Fruit fly (Drosophila melanogaster): ENCODE measurements around the gene Dnah3.

The Dnah3 gene

DNA sequence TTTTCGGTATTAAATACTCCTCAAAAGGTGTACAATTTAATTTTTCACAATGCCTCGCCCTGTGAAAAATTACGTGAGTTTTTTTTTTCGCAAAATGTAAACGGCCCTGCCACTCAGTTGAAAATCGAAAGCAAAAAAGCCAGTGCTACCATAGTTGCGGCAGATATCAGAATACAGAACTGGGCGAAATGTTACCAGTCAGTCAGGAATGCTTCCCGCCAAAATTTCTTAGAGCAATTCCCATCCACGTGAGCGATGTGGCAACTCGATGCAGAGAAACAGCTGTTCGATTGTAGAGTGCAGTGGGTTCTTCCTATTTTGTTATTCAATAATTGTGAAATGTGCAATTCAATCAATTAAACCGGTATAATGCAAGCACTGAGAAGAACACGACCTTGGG is 35.5 kb upstream of the Dnah3 start, which contains the start of the genes Dhc64C and LeuRS-m (continued):
- TF ChIP-seq al (GFP tag; IDR thresholded peaks at IDR 0.05) = 0 out of 2 replicates have a peak, but pooled peaks have one; percentile 35
- no peak for TF ChIP-seq z (GFP tag; IDR thresholded peaks at IDR 0.05)
- no peak for TF ChIP-seq toy (GFP tag; IDR thresholded peaks at IDR 0.05)
- no peak for TF ChIP-seq CG11456 (GFP tag; IDR thresholded peaks at IDR 0.05)
- TF ChIP-seq chinmo (GFP tag; IDR thresholded peaks at IDR 0.05; ENCODE audit: partially characterized antibody) = 0 out of 4 replicates have a peak, but pooled peaks have one; percentile 77
- peak; percentile 24; the same call in 1 of the 3 replicates for TF ChIP-seq CG34224 (GFP tag; IDR thresholded peaks at IDR 0.05; ENCODE audit: partially characterized antibody)
- TF ChIP-seq fd96Cb (tag; optimal IDR thresholded peaks at IDR 0.05) = no peak
- no peak for TF ChIP-seq gt (GFP tag; IDR thresholded peaks at IDR 0.05)
- TF ChIP-seq eve (GFP tag; optimal IDR thresholded peaks at IDR 0.05) = no peak
- TF ChIP-seq CG4730 (GFP tag; IDR thresholded peaks at IDR 0.05) = no peak
- peak; percentile 66 for TF ChIP-seq Sry-δ (GFP tag; optimal IDR thresholded peaks at IDR 0.05)
- TF ChIP-seq CG9932 (GFP tag; IDR thresholded peaks at IDR 0.05) = peak; percentile 69
- TF ChIP-seq CG9727 (GFP tag; optimal IDR thresholded peaks at IDR 0.05) = no peak
- peak; percentile 19 for TF ChIP-seq ftz-f1 (GFP tag; optimal IDR thresholded peaks at IDR 0.05)
- TF ChIP-seq otp (GFP tag; IDR thresholded peaks at IDR 0.05) = 0 out of 3 replicates have a peak, but pooled peaks have one; percentile 18
- peak in 1 of 2 experiments; percentile 3 for TF ChIP-seq Hr51 (GFP tag; optimal IDR thresholded peaks at IDR 0.05)
- peak; percentile 95 for TF ChIP-seq CG34422 (GFP tag; IDR thresholded peaks at IDR 0.05)
- TF ChIP-seq CG8089 (GFP tag; optimal IDR thresholded peaks at IDR 0.05) = no peak
- peak; percentile 52 for TF ChIP-seq shn (GFP tag; optimal IDR thresholded peaks at IDR 0.05)
- no peak for TF ChIP-seq Atf-2 (GFP tag; optimal IDR thresholded peaks at IDR 0.05)
- no peak for TF ChIP-seq CG13894 (tag; optimal IDR thresholded peaks at IDR 0.05)
- TF ChIP-seq danr (GFP tag; IDR thresholded peaks at IDR 0.05) = no peak
- no peak for TF ChIP-seq CG6689 (GFP tag; IDR thresholded peaks at IDR 0.05)
- TF ChIP-seq bcd (GFP tag; optimal IDR thresholded peaks at IDR 0.05) = no peak
- TF ChIP-seq Mes4 (GFP tag; optimal IDR thresholded peaks at IDR 0.05) = peak; percentile 33
- no peak for TF ChIP-seq sug (tag; optimal IDR thresholded peaks at IDR 0.05)
- TF ChIP-seq pfk (GFP tag; optimal IDR thresholded peaks at IDR 0.05) = no peak
- TF ChIP-seq dimm (GFP tag; IDR thresholded peaks at IDR 0.05) = no peak
- TF ChIP-seq insv (GFP tag; optimal IDR thresholded peaks at IDR 0.05) = peak in 1 of 2 experiments; percentile 81
- no peak for TF ChIP-seq chm (GFP tag; IDR thresholded peaks at IDR 0.05)
- peak; percentile 2 for TF ChIP-seq abd-A (tag; optimal IDR thresholded peaks at IDR 0.05)
- peak; percentile 13; the same call in 1 of the 2 replicates for TF ChIP-seq ara (GFP tag; IDR thresholded peaks at IDR 0.05)
- TF ChIP-seq E2f2 (GFP tag; IDR thresholded peaks at IDR 0.05) = peak; percentile 86
- TF ChIP-seq tup (GFP tag; optimal IDR thresholded peaks at IDR 0.05) = no peak
- no peak for TF ChIP-seq CG11723 (GFP tag; optimal IDR thresholded peaks at IDR 0.05)
- TF ChIP-seq esg (GFP tag; conservative IDR thresholded peaks at IDR 0.05) = no peak
- peak; percentile 91 for TF ChIP-seq Ets97D (GFP tag; optimal IDR thresholded peaks at IDR 0.05)
- TF ChIP-seq jing (GFP tag; optimal IDR thresholded peaks at IDR 0.05) = no peak
- peak; percentile 100 for TF ChIP-seq CG2116 (GFP tag; optimal IDR thresholded peaks at IDR 0.05)
- peak; percentile 16 for TF ChIP-seq Max (GFP tag; optimal IDR thresholded peaks at IDR 0.05)
- peak; percentile 6 for TF ChIP-seq CG7839 (tag; optimal IDR thresholded peaks at IDR 0.05)
- peak; percentile 27 for TF ChIP-seq CG30403 (GFP tag; optimal IDR thresholded peaks at IDR 0.05)
- TF ChIP-seq CG34376 (GFP tag; optimal IDR thresholded peaks at IDR 0.05) = no peak
- peak; percentile 62 for TF ChIP-seq Hmr (GFP tag; optimal IDR thresholded peaks at IDR 0.05)
- peak; percentile 18 for TF ChIP-seq NfI (GFP tag; optimal IDR thresholded peaks at IDR 0.05)
- TF ChIP-seq lab (GFP tag; optimal IDR thresholded peaks at IDR 0.05) = no peak
- TF ChIP-seq Rfx (GFP tag; IDR thresholded peaks at IDR 0.05) = peak; percentile 69
- TF ChIP-seq tna (GFP tag; IDR thresholded peaks at IDR 0.05; ENCODE audit: partially characterized antibody) = peak; percentile 40; the same call in 1 of the 2 replicates
- TF ChIP-seq prd (optimal IDR thresholded peaks at IDR 0.05) = no peak
- peak; percentile 33; the same call in 1 of the 3 replicates for TF ChIP-seq prd (GFP tag; IDR thresholded peaks at IDR 0.05)
- TF ChIP-seq stc (GFP tag; IDR thresholded peaks at IDR 0.05) = no peak

All from whole organism, embryonic.